Worm (Caenorhabditis elegans): ENCODE measurements around the gene srlf-17.
A peak's percentile ranks its signal among the peaks of the same experiment; 100 is the strongest.

Gene srlf-17

DNA sequence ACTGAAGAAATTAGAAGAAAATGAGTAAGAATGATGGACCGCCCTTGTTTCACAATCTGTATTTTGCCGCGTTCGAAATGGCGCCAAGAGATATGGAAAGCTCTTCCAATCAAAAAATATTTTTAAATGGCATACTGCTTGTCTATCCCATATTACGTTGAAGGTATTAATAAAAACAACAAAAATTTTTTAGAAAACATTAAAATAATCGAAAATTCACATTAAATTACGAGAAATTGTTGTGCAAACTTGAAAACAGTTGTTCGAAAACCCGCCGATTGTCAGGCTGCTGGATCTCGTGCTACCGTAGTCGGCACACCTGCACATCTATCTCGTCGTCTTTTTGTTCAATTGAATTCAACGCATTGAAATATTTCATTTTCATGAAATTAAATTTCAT, 18.9 kb downstream of the srlf-17 start, which contains the start of gene klc-1:
Gene klc-1, plus strand, starts transcription at position 127 of the 400 bp plus-strand sequence.
- no peak for TF ChIP-seq ceh-83 (GFP tag; optimal IDR thresholded peaks at IDR 0.05)
- peak; percentile 62 for TF ChIP-seq lsy-2 (tag; optimal IDR thresholded peaks at IDR 0.05)
- TF ChIP-seq nhr-12 (tag; optimal IDR thresholded peaks at IDR 0.05): no peak

DNA sequence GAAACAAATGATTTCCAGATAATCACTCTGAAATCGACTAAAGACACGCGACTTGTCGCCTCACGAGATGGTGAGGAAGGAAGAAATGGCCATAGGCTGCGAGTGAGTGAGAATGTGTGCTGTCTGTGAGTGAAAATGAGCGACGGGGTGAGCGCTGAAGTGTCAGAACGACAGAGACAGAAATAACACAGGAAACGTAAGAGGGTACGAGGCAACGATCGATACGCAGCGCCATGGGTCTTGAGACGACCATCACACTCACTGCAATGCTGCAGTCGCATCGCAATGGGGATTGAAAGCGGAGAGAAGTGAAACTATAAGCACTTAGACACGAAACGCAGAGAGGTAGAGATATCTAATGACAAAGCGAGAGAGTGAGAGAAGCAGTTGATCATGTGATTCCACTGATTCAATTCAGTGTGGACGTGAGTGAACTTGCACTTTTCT, 19.7 kb downstream of the srlf-17 start:
- TF ChIP-seq unc-120 (tag; optimal IDR thresholded peaks at IDR 0.05; ENCODE audit: poor library complexity, severe bottlenecking): peak; percentile 67
- TF ChIP-seq unc-39 (tag; optimal IDR thresholded peaks at IDR 0.05): no peak
- TF ChIP-seq hlh-1 (tag; optimal IDR thresholded peaks at IDR 0.05): peak; percentile 46
- TF ChIP-seq mls-2 (tag; optimal IDR thresholded peaks at IDR 0.05): peak; percentile 60
- TF ChIP-seq pha-4 (tag; optimal IDR thresholded peaks at IDR 0.05): peak; percentile 83
- no peak for TF ChIP-seq lin-32 (GFP tag; optimal IDR thresholded peaks at IDR 0.05)
- TF ChIP-seq nhr-2 (tag; optimal IDR thresholded peaks at IDR 0.05): no peak
- TF ChIP-seq ceh-83 (GFP tag; optimal IDR thresholded peaks at IDR 0.05): no peak
- no peak for TF ChIP-seq tbx-8 (GFP tag; optimal IDR thresholded peaks at IDR 0.05)
- peak; percentile 5 for TF ChIP-seq cnd-1 (tag; optimal IDR thresholded peaks at IDR 0.05)
- no peak for TF ChIP-seq sem-2 (GFP tag; optimal IDR thresholded peaks at IDR 0.05)
- peak; percentile 56 for TF ChIP-seq sptf-1 (tag; optimal IDR thresholded peaks at IDR 0.05)
- peak; percentile 82 for TF ChIP-seq mep-1 (tag; optimal IDR thresholded peaks at IDR 0.05)
- no peak for TF ChIP-seq elt-1 (tag; optimal IDR thresholded peaks at IDR 0.05; ENCODE audit: borderline replicate concordance, insufficient read depth)
- no peak for TF ChIP-seq ceh-39 (tag; optimal IDR thresholded peaks at IDR 0.05)
- peak; percentile 85 for TF ChIP-seq ham-2 (GFP tag; optimal IDR thresholded peaks at IDR 0.05)
- TF ChIP-seq nhr-237 (tag; optimal IDR thresholded peaks at IDR 0.05): peak; percentile 88
- peak; percentile 32 for TF ChIP-seq M03D4.4 (tag; optimal IDR thresholded peaks at IDR 0.05)
- no peak for TF ChIP-seq bed-3 (GFP tag; optimal IDR thresholded peaks at IDR 0.05)
- no peak for TF ChIP-seq nhr-76 (tag; optimal IDR thresholded peaks at IDR 0.05)
- no peak for TF ChIP-seq flh-1 (GFP tag; optimal IDR thresholded peaks at IDR 0.05)
- peak; percentile 72 for TF ChIP-seq drap-1 (GFP tag; optimal IDR thresholded peaks at IDR 0.05)
- TF ChIP-seq nhr-12 (tag; optimal IDR thresholded peaks at IDR 0.05): no peak
- peak; percentile 13 for TF ChIP-seq elt-3 (tag; optimal IDR thresholded peaks at IDR 0.05)
- TF ChIP-seq mab-5 (tag; optimal IDR thresholded peaks at IDR 0.05): no peak
- peak; percentile 37 for TF ChIP-seq lin-13 (tag; optimal IDR thresholded peaks at IDR 0.05)
- no peak for TF ChIP-seq zip-8 (tag; optimal IDR thresholded peaks at IDR 0.05)
- TF ChIP-seq lsy-2 (tag; optimal IDR thresholded peaks at IDR 0.05): peak; percentile 81
- TF ChIP-seq ztf-11 (tag; optimal IDR thresholded peaks at IDR 0.05): peak; percentile 69
- TF ChIP-seq ces-1 (GFP tag; optimal IDR thresholded peaks at IDR 0.05): peak; percentile 95
- peak; percentile 90 for TF ChIP-seq unc-62 (GFP tag; optimal IDR thresholded peaks at IDR 0.05)
- TF ChIP-seq blmp-1 (tag; optimal IDR thresholded peaks at IDR 0.05): peak; percentile 54
- no peak for TF ChIP-seq ceh-43 (GFP tag; optimal IDR thresholded peaks at IDR 0.05)
- TF ChIP-seq nhr-28 (tag; optimal IDR thresholded peaks at IDR 0.05): no peak
- TF ChIP-seq snpc-4 (tag; optimal IDR thresholded peaks at IDR 0.05): no peak

DNA sequence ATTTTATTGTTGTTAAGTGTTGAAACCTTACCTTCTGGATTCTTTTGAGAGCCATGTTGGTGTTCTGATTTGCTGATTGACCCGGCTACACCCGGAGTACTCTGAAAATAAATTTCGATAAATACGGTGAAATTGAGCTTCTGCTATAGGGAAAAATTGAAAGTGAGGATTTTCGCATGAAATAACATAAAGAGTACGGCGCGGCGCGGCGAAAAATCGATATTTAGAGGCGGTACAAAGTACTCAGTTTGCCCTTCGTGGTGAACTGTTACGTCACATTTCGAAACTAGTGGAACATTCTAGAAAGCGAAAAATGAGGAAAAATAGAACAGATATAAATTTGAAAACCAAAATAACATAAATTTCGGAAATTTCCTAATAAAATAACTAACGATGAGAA, 20.4 kb downstream of the srlf-17 start, which contains the start of gene let-70:
Gene let-70, minus strand, starts transcription at position 101 of the 400 bp plus-strand sequence.
- TF ChIP-seq zip-8 (tag; optimal IDR thresholded peaks at IDR 0.05) (peak; percentile 14), drap-1 (GFP tag; optimal IDR thresholded peaks at IDR 0.05) (no peak)

DNA sequence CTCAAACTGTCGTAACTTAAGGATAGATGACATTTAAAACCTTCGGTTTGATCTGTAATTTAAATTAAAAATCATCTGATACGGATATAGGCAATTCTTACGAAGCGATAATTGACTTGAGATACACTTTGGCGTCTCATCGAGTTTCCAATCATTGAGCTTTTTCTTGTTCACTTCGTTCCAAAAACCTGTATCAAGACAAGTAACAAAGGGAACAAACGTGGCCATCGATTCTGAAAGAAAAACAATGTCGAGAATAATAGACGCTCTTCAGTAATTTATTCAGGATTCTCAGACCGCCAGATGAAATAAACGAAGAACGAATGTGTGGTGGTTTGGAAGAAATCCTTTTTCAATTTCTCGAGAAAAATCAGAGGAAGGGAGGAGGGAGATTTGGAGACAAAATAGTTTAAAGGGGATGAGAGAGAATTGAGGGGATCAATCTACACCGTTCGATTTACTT, 21.7 kb downstream of the srlf-17 start, which contains the start of gene atg-7:
Gene atg-7, minus strand, starts transcription at position 233 of the 463 bp plus-strand sequence.
- TF ChIP-seq drap-1 (GFP tag; optimal IDR thresholded peaks at IDR 0.05) (no peak), nhr-76 (tag; optimal IDR thresholded peaks at IDR 0.05) (no peak), elt-1 (tag; optimal IDR thresholded peaks at IDR 0.05; ENCODE audit: borderline replicate concordance, insufficient read depth) (no peak), lin-13 (tag; optimal IDR thresholded peaks at IDR 0.05) (no peak), ces-1 (GFP tag; optimal IDR thresholded peaks at IDR 0.05) (peak; percentile 14), sptf-1 (tag; optimal IDR thresholded peaks at IDR 0.05) (no peak)

All from whole organism, mixed stage, embryonic.